Worm (Caenorhabditis elegans) whole organism, midembryonic: ENCODE data around the gene T25F10.1.

Source experiments
- T22C8.4 ChIP-seq: fragments of 200-800 bp; sonication (Bioruptor generic); IDR thresholded peaks from 2 replicates; pipeline ENCODE4 v1.3.6; 2022; ENCODE audit warnings: missing genetic modification characterization, missing compliant biosample characterization
- cog-1 ChIP-seq: sonication (generic microtip); optimal IDR thresholded peaks from 2 replicates; lab custom pipeline; 2016; ENCODE audit warnings: missing genetic modification characterization, missing compliant biosample characterization
- flt-1 ChIP-seq: fragments of 200-800 bp; sonication (Bioruptor generic); IDR thresholded peaks from 2 replicates; pipeline ENCODE4 v1.3.6; 2022; ENCODE audit warnings: missing genetic modification characterization, missing compliant biosample characterization
- klf-2 ChIP-seq: fragments of 200-800 bp; sonication (Bioruptor generic); conservative IDR thresholded peaks from 2 replicates; pipeline ENCODE4 v1.3.6; 2022; ENCODE audit warnings: missing genetic modification reagents, missing genetic modification characterization, missing compliant biosample characterization
- med-1 ChIP-seq: sonication (generic microtip); optimal IDR thresholded peaks from 2 replicates; lab custom pipeline; 2017; ENCODE audit warnings: missing genetic modification characterization, mild to moderate bottlenecking, missing compliant biosample characterization, antibody characterized with exemption, missing genetic modification reagents; ENCODE audit not compliant: insufficient read depth
- ref-1 ChIP-seq: fragments of 200-800 bp; sonication (Bioruptor generic); conservative IDR thresholded peaks from 2 replicates; pipeline ENCODE4 v1.3.6; 2022; ENCODE audit warnings: missing genetic modification reagents, missing genetic modification characterization, missing compliant biosample characterization
- tab-1 ChIP-seq: fragments of 200-800 bp; sonication (Bioruptor generic); IDR thresholded peaks from 2 replicates; pipeline ENCODE4 v1.3.6; 2022; ENCODE audit warnings: missing genetic modification characterization, missing compliant biosample characterization
- ztf-23 ChIP-seq: fragments of 200-800 bp; sonication (Bioruptor generic); IDR thresholded peaks from 2 replicates; pipeline ENCODE4 v1.3.6; 2022; ENCODE audit warnings: missing genetic modification reagents, missing genetic modification characterization, missing compliant biosample characterization
- ztf-29 ChIP-seq: fragments of 200-800 bp; sonication (Bioruptor generic); IDR thresholded peaks from 2 replicates; pipeline ENCODE4 v1.3.6; 2022; ENCODE audit warnings: missing genetic modification reagents, missing genetic modification characterization, missing compliant biosample characterization

The T25F10.1 gene

DNA sequence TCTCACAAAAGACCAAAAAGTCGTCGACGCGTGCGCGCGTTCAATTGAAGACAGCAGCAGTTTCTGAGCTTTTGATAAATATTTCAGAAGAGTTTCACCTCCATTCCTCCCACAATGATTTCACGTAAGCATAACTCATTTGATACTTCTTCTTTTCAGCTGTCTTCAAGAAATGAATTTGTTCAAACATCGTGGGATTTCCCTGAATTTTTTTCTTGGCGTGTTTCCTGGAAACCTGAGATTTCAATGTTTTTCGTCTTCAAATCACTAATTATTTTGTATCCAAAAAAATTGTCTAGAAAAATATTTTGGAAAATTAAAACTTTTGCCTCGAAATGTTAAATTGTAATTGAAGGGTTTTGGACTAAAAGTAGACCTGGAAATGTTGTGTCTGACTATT is 10.2 kb downstream of the T25F10.1 start:
- no peak for TF ChIP-seq tab-1 (GFP tag; lab: Robert Waterston, UW)
- TF ChIP-seq ref-1: no peak
- TF ChIP-seq med-1 (GFP tag; lab: Kevin White, UChicago): no peak
- TF ChIP-seq ztf-29 (GFP tag; lab: Robert Waterston, UW): no peak

DNA sequence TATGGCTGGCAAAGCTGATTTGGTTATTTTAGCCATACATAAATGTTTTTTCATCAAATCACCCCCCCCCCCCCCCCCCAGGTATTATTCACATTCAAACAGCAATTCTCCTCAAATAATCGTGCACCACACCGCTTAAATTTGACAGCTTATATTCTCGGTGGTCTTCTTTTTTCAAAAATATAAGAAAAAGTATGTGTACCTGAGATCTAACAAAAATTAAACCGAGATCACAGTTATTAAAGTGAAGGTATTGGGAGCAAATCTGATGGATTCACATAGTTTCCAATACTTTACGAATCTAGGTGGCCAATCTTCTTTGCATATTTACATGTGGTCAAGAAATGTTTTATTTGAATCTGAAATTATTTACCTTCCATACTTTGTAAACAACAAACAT is 11.9 kb downstream of the T25F10.1 start, which contains the start of gene ZC404.15:
TSS of gene ZC404.15 (plus strand) at position 301 of the 400 bp plus-strand sequence.
- TF ChIP-seq tab-1 (GFP tag; lab: Robert Waterston, UW) (no peak), flt-1 (no peak), klf-2 (GFP tag; lab: Robert Waterston, UW) (no peak), med-1 (GFP tag; lab: Kevin White, UChicago) (no peak)

DNA sequence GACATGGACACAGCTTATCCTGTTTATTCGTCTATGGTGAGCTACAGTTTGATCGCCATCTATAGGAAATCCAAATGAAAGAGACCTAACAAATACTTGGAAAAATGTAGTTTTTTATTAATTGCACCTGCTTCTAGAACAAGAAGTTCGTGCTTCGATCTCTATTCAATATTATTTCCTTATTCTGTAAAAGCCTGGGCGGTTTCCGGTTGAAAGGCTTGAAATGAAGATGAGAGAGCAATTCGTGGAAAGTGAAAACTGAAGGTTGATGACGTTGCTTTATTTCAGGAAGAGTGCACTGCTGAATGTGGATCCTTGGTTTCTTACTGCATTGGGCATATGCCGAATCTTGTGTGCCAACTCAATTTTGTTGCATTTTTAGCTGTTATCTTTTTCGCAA is 12.4 kb downstream of the T25F10.1 start:
- TF ChIP-seq T22C8.4 (GFP tag; lab: Robert Waterston, UW) (no peak), flt-1 (no peak), ztf-29 (GFP tag; lab: Robert Waterston, UW) (no peak), ref-1 (no peak), tab-1 (GFP tag; lab: Robert Waterston, UW) (no peak), ztf-23 (GFP tag; lab: Robert Waterston, UW) (no peak), med-1 (GFP tag; lab: Kevin White, UChicago) (no peak), klf-2 (GFP tag; lab: Robert Waterston, UW) (no peak), cog-1 (no peak)

DNA sequence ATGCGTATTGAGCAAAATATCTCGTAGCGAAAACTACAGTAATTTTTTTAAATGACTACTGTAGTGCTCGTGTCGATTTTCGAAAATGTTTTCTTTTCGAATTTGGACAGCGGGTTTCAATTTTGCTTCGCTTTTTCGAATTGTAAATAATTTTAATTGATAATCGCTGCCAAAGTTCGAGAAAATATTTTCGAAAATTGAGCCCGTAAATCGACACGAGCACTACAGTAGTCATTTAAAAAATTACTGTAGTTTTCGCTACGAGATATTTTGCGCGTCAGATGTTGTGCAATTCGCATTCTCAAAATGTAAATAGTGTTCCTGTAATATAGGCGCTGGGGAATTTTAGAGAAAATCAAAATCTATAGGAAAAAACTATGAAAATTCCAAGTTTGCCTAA is 14.0 kb downstream of the T25F10.1 start:
- TF ChIP-seq med-1 (GFP tag; lab: Kevin White, UChicago): no peak
- TF ChIP-seq ref-1: no peak
- no peak for TF ChIP-seq ztf-29 (GFP tag; lab: Robert Waterston, UW)
- TF ChIP-seq ztf-23 (GFP tag; lab: Robert Waterston, UW): no peak
- TF ChIP-seq flt-1: no peak
- no peak for TF ChIP-seq cog-1
- TF ChIP-seq T22C8.4 (GFP tag; lab: Robert Waterston, UW): no peak
- TF ChIP-seq tab-1 (GFP tag; lab: Robert Waterston, UW): no peak
- TF ChIP-seq klf-2 (GFP tag; lab: Robert Waterston, UW): no peak

DNA sequence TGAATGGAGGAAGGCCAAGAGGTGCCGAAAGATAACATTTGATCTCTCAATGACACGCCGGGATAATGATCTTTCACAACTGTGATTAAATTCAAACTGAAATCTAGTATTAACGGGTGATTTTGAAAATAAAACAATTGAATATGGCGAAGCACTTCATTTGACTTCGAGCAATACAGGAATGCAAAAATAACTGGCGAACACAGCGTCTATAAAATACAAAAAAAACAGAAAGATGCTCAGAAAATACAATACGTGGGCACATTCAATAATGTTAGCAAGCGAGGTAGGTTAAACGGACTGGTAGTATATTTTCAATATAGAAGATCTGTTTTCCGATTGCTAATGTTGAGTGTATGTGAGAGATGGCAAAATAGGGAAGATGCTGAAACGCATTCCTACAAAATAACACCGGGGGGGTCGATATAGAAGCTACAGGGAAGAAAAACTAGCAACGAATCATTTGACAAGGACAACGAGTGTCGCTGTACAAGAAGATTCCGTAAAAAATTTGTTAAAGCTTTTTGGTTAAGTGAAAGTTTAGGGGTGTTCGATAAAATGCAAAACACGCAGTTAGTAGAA is 14.8 kb downstream of the T25F10.1 start:
- TF ChIP-seq ztf-23 (GFP tag; lab: Robert Waterston, UW): no peak

DNA sequence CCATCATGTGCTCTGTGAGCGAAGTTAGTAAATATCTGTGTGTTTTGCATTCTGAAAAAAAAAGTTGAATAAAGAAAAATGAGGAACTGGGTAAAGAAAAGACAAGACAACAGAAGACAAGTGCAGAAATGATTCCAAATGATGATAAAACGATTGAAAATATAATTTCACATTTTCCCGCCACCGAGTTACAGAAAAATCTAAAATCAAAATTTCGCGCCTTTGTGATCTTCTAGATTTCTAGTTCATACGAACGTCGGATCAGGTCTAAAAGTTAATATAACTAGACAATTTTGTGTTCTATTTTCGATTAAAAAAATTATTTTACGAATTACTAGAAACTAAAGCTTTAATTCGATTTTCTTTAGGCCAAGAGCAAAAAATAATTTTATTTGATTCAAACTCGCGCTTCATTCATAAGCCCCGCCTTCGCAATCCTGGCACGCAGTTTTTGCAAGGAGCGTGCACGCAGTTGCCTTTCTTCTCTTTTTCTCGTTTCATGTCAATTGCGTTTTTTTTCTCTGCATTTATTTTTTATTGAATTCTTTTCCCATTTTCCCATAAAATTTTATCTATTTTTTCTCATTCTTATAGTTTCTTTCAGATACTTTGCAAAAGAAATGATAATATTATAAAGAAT is 16.7 kb downstream of the T25F10.1 start, which contains the start of the genes spn-4 and spe-39:
TSS of gene spn-4 (minus strand) at position 51 of the 640 bp plus-strand sequence.
TSS of gene spe-39 (plus strand) at position 599 of the 640 bp plus-strand sequence.
- TF ChIP-seq T22C8.4 (GFP tag; lab: Robert Waterston, UW) (no peak), tab-1 (GFP tag; lab: Robert Waterston, UW) (peak; percentile 66; the same call in 1 of the 2 replicates), ztf-29 (GFP tag; lab: Robert Waterston, UW) (peak; percentile 48; the same call in 1 of the 2 replicates), flt-1 (peak; percentile 62), ztf-23 (GFP tag; lab: Robert Waterston, UW) (peak; percentile 51; the same call in 1 of the 2 replicates), klf-2 (GFP tag; lab: Robert Waterston, UW) (0 out of 2 replicates have a peak, but pooled peaks have one; percentile 50), med-1 (GFP tag; lab: Kevin White, UChicago) (peak; percentile 72), ref-1 (no peak)

DNA sequence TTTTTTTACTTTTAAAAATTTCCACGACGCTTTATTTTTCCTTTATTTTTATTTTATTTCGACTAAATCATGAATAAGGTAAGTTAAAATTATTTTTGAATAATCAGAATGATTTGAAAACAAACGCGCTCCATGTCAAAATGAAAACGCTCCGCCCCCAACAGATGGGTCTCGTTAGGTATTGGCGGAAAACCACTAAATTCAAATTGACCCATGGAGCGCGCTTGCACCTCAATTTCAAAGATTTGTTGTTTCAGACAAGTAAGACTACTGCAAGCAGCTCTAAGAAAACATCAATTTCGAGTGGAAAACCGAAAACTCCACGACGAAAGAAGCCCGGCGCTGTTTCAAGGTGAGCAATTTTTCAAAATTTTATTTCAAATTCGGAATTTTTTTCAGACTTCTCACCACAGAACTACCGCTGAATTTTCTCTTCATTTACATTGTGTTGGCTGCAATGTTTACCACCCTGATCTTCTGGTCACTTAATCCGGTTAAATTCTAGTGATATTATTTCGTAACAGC is 19.7 kb downstream of the T25F10.1 start, which contains the start of gene ZC404.2:
TSS of gene ZC404.2 (plus strand) at position 47 of the 525 bp plus-strand sequence.
- no peak for TF ChIP-seq flt-1

DNA sequence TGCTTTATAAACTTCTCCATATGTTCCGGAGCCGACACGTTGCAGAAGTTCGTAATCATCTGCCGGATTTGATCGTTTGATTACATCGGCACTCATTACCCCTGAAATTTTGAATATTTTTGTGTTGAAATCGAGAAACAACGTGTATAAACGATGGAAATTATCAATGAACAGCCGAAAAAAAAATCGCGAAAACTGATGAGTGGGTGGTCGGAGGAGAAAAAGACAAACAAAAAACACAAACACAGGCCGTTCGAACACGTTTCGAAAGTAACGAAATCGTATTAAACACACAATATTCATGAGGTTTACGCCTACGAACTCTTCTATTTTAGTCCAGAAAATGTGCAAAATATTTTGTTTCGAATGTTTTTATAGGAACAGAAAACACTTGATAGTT is 24.3 kb downstream of the T25F10.1 start, which contains the start of gene gck-2:
TSS of gene gck-2 (minus strand) at position 101 of the 400 bp plus-strand sequence.
- TF ChIP-seq klf-2 (GFP tag; lab: Robert Waterston, UW) (no peak), ztf-23 (GFP tag; lab: Robert Waterston, UW) (no peak), ztf-29 (GFP tag; lab: Robert Waterston, UW) (no peak), med-1 (GFP tag; lab: Kevin White, UChicago) (no peak), T22C8.4 (GFP tag; lab: Robert Waterston, UW) (no peak), flt-1 (no peak), tab-1 (GFP tag; lab: Robert Waterston, UW) (no peak), ref-1 (no peak), cog-1 (no peak)

DNA sequence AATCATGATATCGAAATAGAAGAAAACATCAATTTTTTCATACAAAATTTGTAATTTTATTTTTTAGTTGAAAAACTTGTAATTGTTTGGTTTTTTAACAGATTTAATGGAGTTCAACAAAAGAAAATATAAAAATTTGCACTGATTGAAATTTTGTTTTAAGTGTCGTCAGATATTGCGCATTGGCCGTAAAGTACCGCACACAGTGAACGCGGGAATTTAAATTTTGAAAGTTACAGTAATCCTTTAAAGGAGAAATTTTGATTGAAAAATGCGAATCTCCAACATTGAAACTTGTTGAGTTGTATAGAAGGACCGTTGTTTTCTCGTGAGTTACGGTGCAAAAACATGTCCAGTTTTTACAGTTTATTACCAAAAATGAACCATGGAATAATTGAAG is 24.7 kb downstream of the T25F10.1 start:
- no peak for TF ChIP-seq ztf-29 (GFP tag; lab: Robert Waterston, UW)
- no peak for TF ChIP-seq cog-1
- no peak for TF ChIP-seq ref-1
- TF ChIP-seq med-1 (GFP tag; lab: Kevin White, UChicago): no peak
- TF ChIP-seq tab-1 (GFP tag; lab: Robert Waterston, UW): no peak
- TF ChIP-seq T22C8.4 (GFP tag; lab: Robert Waterston, UW): no peak
- no peak for TF ChIP-seq klf-2 (GFP tag; lab: Robert Waterston, UW)
- no peak for TF ChIP-seq ztf-23 (GFP tag; lab: Robert Waterston, UW)
- no peak for TF ChIP-seq flt-1

DNA sequence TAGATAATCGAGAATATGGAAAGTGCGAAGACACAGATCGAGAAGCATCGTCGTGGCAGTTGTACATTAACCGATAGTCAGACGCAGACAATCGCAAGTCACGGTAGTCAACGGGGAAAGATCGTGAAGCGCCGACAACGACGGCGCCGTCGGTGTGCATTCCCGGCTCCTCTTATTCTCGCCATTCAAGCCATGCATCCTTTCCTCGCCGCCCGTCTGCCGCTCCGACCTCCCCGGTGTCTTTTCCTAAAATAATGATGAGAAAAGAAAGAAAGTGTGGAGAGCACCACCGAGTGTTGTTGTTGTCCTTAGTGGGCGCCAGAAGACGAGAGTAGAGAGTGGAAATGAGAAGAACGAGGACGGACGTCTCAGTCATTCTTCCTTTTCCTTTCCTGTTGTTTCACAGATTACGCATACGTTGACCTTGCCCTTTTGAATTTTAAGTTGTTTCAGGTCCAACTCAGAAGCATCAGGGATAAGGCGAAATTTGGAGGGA is 25.5 kb downstream of the T25F10.1 start, which contains the start of gene ZC404.1:
TSS of gene ZC404.1 (plus strand) at position 446 of the 496 bp plus-strand sequence.
- TF ChIP-seq med-1 (GFP tag; lab: Kevin White, UChicago) (no peak), flt-1 (no peak), ztf-23 (GFP tag; lab: Robert Waterston, UW) (no peak), ref-1 (no peak), klf-2 (GFP tag; lab: Robert Waterston, UW) (no peak), T22C8.4 (GFP tag; lab: Robert Waterston, UW) (no peak), tab-1 (GFP tag; lab: Robert Waterston, UW) (no peak), cog-1 (no peak), ztf-29 (GFP tag; lab: Robert Waterston, UW) (no peak)
